Worm (Caenorhabditis elegans) whole organism, early embryonic: ENCODE data around the gene usp-46.

Experiments used
- F13C5.2 ChIP-seq: sonication (generic microtip); optimal IDR thresholded peaks from 2 replicates; lab custom pipeline; 2017; ENCODE audit warnings: mild to moderate bottlenecking, missing genetic modification characterization, inconsistent platforms, missing compliant biosample characterization
- ama-1 ChIP-seq: fragments of 150-350 bp; optimal IDR thresholded peaks from 2 replicates; lab custom pipeline; 2014
- pes-1 ChIP-seq: fragments of 200-800 bp; sonication (Bioruptor generic); IDR thresholded peaks from 2 replicates; pipeline ENCODE4 v1.3.6; 2022; ENCODE audit warnings: missing genetic modification reagents, missing genetic modification characterization, missing compliant biosample characterization
- scrt-1 ChIP-seq: fragments of 200-800 bp; sonication (Bioruptor generic); IDR thresholded peaks from 2 replicates; pipeline ENCODE4 v1.3.6; 2022; ENCODE audit warnings: missing genetic modification characterization, missing compliant biosample characterization

DNA sequence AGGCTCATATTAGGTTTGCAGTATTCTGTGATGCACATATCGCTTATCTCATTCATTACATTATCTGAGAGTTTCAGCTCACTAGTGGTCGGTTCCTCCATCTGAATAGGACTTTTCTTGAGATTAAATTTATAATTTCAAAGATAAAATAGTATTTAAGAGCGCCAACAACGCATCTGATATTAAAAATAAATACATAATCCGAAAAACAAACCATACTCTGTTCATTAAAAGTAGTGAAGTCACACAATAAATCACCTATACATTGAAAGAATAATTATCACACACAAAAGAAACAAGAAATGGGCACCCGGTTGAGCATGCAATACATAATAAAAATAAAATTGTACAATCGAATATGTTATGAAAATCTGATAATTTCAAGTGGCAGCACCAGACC is 19.0 kb upstream of the usp-46 start, which contains the start of gene vps-53:
- no peak for TF ChIP-seq scrt-1 (GFP tag; lab: Robert Waterston, UW)
- TF ChIP-seq F13C5.2 (tag; lab: Kevin White, UChicago) = no peak
- TF ChIP-seq ama-1 (lab: Kevin White, UChicago) = no peak
- TF ChIP-seq pes-1 = no peak
